Worm (Caenorhabditis elegans): ENCODE results near the gene clec-252.

The clec-252 gene

DNA sequence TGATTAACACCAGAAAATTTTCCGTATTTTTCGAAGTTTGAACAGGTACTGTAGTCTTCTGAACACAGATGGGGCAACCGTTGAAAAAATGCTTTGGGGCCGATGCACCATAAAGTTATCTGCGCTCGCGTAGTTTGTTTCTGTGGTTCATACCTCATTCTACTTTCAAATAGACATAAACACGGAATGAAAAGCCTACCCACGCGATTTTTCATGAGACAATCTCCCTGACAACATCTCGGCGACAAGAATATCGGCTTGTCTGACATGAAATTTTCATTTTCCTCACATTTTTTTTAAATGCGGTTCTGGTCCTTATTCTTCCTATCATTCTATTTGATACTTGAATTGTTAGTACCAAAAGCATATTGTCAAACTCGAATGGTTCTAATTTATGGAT is 24.1 kb upstream of the clec-252 start, which contains the start of gene clec-257:
Gene clec-257 (plus strand): TSS at position 301 of the 400 bp plus-strand sequence.
- TF ChIP-seq madf-9 (GFP tag; conservative IDR thresholded peaks at IDR 0.05) (no peak), lim-7 (GFP tag; IDR thresholded peaks at IDR 0.05) (no peak), sdz-12 (GFP tag; optimal IDR thresholded peaks at IDR 0.05) (no peak), zip-11 (GFP tag; IDR thresholded peaks at IDR 0.05) (no peak), T26A8.4 (GFP tag; IDR thresholded peaks at IDR 0.05) (no peak), snpc-4 (tag; optimal IDR thresholded peaks at IDR 0.05) (no peak), lin-1 (GFP tag; IDR thresholded peaks at IDR 0.05) (no peak), egl-27 (tag; optimal IDR thresholded peaks at IDR 0.05) (no peak), Y105C5A.15 (GFP tag; IDR thresholded peaks at IDR 0.05) (no peak), nhr-48 (tag; optimal IDR thresholded peaks at IDR 0.05) (no peak), lin-29 (GFP tag; IDR thresholded peaks at IDR 0.05) (no peak), spr-3 (GFP tag; optimal IDR thresholded peaks at IDR 0.05) (no peak), ztf-7 (tag; optimal IDR thresholded peaks at IDR 0.05) (no peak), daf-19 (GFP tag; conservative IDR thresholded peaks at IDR 0.05) (no peak), dmd-6 (GFP tag; IDR thresholded peaks at IDR 0.05) (no peak), lin-13 (GFP tag; optimal IDR thresholded peaks at IDR 0.05) (no peak), skn-1 (tag; optimal IDR thresholded peaks at IDR 0.05) (no peak), vab-7 (GFP tag; IDR thresholded peaks at IDR 0.05) (no peak)

DNA sequence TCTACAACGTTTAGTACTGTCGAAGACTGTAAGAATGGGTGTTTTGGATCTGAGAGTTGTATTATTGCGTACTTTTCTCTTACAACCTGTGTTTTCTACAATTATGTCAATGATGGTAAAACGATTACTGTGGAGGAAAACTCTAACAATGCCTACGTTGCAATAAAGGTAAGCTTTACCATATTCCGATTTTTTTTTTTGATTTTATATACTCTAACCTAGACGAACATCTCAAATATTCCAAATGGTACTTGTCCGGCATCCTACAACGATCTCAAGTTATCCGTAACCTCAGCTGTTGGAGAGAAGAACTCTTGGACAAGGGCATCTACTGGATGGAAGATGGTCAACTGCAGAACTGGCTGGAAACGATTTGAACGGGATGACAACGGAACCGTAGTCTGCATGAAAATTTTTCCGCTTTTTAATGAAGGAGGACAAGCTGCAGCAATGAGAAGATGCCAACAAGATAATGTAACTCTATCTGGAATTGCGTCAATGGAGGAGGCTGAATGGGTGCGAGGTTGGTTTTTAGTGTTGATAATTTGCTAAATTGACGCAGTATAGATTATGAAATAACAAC is 23.3 kb upstream of the clec-252 start:
- TF ChIP-seq aha-1 (tag) (peak; percentile 91), unc-62 (GFP tag; optimal IDR thresholded peaks at IDR 0.05 in 1 of 2) (peak in 1 of 2 experiments; percentile 90), unc-62 (tag; optimal IDR thresholded peaks at IDR 0.05) (no peak), ceh-28 (tag; optimal IDR thresholded peaks at IDR 0.05) (no peak)

DNA sequence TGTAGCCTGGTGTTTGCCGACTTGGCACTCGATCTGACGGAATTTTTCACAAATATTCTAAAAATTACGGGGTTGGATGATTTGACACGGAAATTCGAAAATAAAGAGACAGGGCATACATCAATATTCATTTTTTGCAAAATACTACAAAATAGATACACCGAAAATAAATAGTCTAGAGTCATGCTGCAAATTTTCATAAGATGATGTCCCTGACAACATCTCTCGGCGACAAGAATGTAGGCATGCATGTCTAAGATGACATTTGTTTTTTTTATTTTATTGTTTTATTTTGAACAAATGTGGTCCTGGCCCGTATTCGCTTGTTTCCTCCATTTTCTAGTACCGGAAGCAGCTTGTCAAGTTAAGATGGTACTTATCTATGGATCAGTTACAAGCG is 22.8 kb upstream of the clec-252 start, which contains the start of gene clec-256:
Gene clec-256 (plus strand): TSS at position 301 of the 400 bp plus-strand sequence.
- TF ChIP-seq Y5F2A.4 (GFP tag; optimal IDR thresholded peaks at IDR 0.05) (no peak), nhr-111 (GFP tag; optimal IDR thresholded peaks at IDR 0.05) (no peak), ceh-32 (tag; optimal IDR thresholded peaks at IDR 0.05; ENCODE audit: poor library complexity) (no peak), ceh-28 (tag; optimal IDR thresholded peaks at IDR 0.05) (no peak), tag-97 (GFP tag; IDR thresholded peaks at IDR 0.05) (no peak), unc-62 (GFP tag; optimal IDR thresholded peaks at IDR 0.05 in 1 of 2) (no peak), unc-62 (tag; optimal IDR thresholded peaks at IDR 0.05) (no peak), nhr-28 (tag; optimal IDR thresholded peaks at IDR 0.05) (no peak), nhr-76 (tag; optimal IDR thresholded peaks at IDR 0.05) (no peak), spr-3 (GFP tag; optimal IDR thresholded peaks at IDR 0.05) (no peak), ztf-7 (tag; optimal IDR thresholded peaks at IDR 0.05) (no peak)

DNA sequence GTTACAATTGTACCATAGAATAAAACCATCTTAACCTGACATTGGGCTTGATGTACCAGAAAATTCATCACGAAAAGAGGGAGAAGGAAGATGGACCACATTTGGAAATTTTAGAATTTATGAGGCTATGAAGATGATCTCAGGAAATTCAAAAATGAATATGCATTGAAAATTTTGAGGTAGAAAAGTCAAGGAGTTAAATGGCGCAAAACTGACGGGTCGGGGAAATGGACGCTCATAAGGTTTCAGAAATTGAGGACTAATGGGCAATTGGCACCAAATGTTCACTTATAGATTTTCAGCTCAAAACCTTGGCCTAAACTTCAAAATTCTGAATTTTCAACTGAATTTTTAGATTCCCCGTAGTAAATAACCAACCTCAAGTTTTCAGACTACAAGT is 22.0 kb upstream of the clec-252 start, which contains the start of gene clec-255:
Gene clec-255 (minus strand): TSS at position 101 of the 400 bp plus-strand sequence.
- TF ChIP-seq aha-1 (tag) (peak; percentile 3), mxl-2 (GFP tag; conservative IDR thresholded peaks at IDR 0.05) (no peak)

DNA sequence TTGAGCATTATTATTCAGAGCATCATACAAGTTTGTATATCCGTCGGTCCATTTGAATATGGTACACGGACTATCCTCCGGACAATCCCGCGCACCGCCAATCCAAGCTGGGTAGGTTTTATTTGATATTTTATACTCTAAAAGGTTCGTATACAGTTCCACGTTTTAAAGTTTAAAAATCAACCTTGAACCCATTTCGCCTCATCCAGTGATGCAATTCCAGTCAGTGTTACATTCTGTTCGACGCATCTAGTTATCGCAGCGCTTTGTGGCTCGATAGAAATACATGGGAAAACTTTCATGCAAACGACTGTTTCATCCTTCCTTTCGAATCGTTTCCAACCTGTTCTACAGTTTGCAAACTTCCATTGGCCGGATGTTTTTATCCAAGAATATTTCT is 21.3 kb upstream of the clec-252 start:
- TF ChIP-seq mdl-1 (tag; optimal IDR thresholded peaks at IDR 0.05), result no peak
- peak in 1 of 2 experiments; percentile 93 for TF ChIP-seq unc-62 (GFP tag; optimal IDR thresholded peaks at IDR 0.05 in 1 of 2)
- no peak for TF ChIP-seq unc-62 (tag; optimal IDR thresholded peaks at IDR 0.05)
- TF ChIP-seq zfp-3 (GFP tag; conservative IDR thresholded peaks at IDR 0.05), result no peak
- TF ChIP-seq lin-38 (GFP tag; IDR thresholded peaks at IDR 0.05), result no peak
- no peak for TF ChIP-seq rbr-2 (tag; optimal IDR thresholded peaks at IDR 0.05)
